Worm (Caenorhabditis elegans): ENCODE results near the gene F56D2.8.
A peak's percentile ranks its signal among the peaks of the same experiment; 100 is the strongest.

Gene F56D2.8

ce11 chrIII:5586925-5587324 lies 4.3 kb upstream of the F56D2.8 start, which contains the start of gene F56D2.2:
F56D2.2 (plus strand) TSS chrIII:5587263.
- TF ChIP-seq skn-1 (tag; optimal IDR thresholded peaks at IDR 0.05) (no peak), ztf-11 (tag; optimal IDR thresholded peaks at IDR 0.05) (no peak), unc-39 (tag; optimal IDR thresholded peaks at IDR 0.05) (no peak), nhr-11 (tag; optimal IDR thresholded peaks at IDR 0.05) (no peak), sma-3 (GFP tag; optimal IDR thresholded peaks at IDR 0.05) (no peak), mdl-1 (tag; optimal IDR thresholded peaks at IDR 0.05) (no peak), lsy-2 (tag; optimal IDR thresholded peaks at IDR 0.05) (peak in 1 of 2 experiments; percentile 35), zag-1 (tag; optimal IDR thresholded peaks at IDR 0.05) (no peak), lin-13 (GFP tag; optimal IDR thresholded peaks at IDR 0.05) (no peak), ama-1 (optimal IDR thresholded peaks at IDR 0.05) (no peak), blmp-1 (tag; optimal IDR thresholded peaks at IDR 0.05; ENCODE audit: insufficient read depth) (no peak), nhr-10 (tag; optimal IDR thresholded peaks at IDR 0.05) (no peak), nhr-129 (tag; optimal IDR thresholded peaks at IDR 0.05) (peak; percentile 4), nhr-25 (tag; optimal IDR thresholded peaks at IDR 0.05) (no peak), gmeb-1 (tag; optimal IDR thresholded peaks at IDR 0.05) (peak; percentile 74), C34F6.9 (tag; optimal IDR thresholded peaks at IDR 0.05) (no peak), lin-39 (tag; optimal IDR thresholded peaks at IDR 0.05) (no peak), aly-2 (tag; optimal IDR thresholded peaks at IDR 0.05) (no peak), ceh-82 (tag; optimal IDR thresholded peaks at IDR 0.05) (no peak), R02D3.7 (tag; optimal IDR thresholded peaks at IDR 0.05) (no peak), snpc-4 (tag; optimal IDR thresholded peaks at IDR 0.05) (no peak), sma-9 (GFP tag; optimal IDR thresholded peaks at IDR 0.05) (no peak), sma-9 (tag; optimal IDR thresholded peaks at IDR 0.05) (no peak), nhr-23 (tag; optimal IDR thresholded peaks at IDR 0.05) (no peak), nhr-21 (tag; optimal IDR thresholded peaks at IDR 0.05) (no peak), lin-11 (tag; optimal IDR thresholded peaks at IDR 0.05) (no peak), unc-55 (GFP tag; optimal IDR thresholded peaks at IDR 0.05) (peak; percentile 60), nhr-237 (tag; optimal IDR thresholded peaks at IDR 0.05) (no peak), peb-1 (tag; optimal IDR thresholded peaks at IDR 0.05) (no peak), Y55F3AM.14 (GFP tag; optimal IDR thresholded peaks at IDR 0.05) (no peak), F13H6.1 (tag; optimal IDR thresholded peaks at IDR 0.05) (no peak), egl-27 (tag; optimal IDR thresholded peaks at IDR 0.05) (no peak)

- TF ChIP-seq nhr-12 (tag; optimal IDR thresholded peaks at IDR 0.05): no peak
- no peak for TF ChIP-seq unc-62 (GFP tag; optimal IDR thresholded peaks at IDR 0.05)
- no peak for TF ChIP-seq nhr-77 (tag; optimal IDR thresholded peaks at IDR 0.05)
- no peak for TF ChIP-seq sma-9 (GFP tag; optimal IDR thresholded peaks at IDR 0.05)
- no peak for TF ChIP-seq sma-9 (tag; optimal IDR thresholded peaks at IDR 0.05)
- no peak for TF ChIP-seq snpc-4 (tag; optimal IDR thresholded peaks at IDR 0.05)
- no peak for TF ChIP-seq mab-5 (tag; optimal IDR thresholded peaks at IDR 0.05)
- TF ChIP-seq peb-1 (tag; optimal IDR thresholded peaks at IDR 0.05): no peak
- no peak for TF ChIP-seq alr-1 (tag; optimal IDR thresholded peaks at IDR 0.05)
- TF ChIP-seq sma-3 (GFP tag; optimal IDR thresholded peaks at IDR 0.05): no peak
- TF ChIP-seq ceh-16 (tag; optimal IDR thresholded peaks at IDR 0.05): no peak
- TF ChIP-seq Y55F3AM.14 (GFP tag; optimal IDR thresholded peaks at IDR 0.05): no peak
- TF ChIP-seq lin-39 (tag; optimal IDR thresholded peaks at IDR 0.05): no peak
- no peak for TF ChIP-seq nhr-129 (tag; optimal IDR thresholded peaks at IDR 0.05)
- TF ChIP-seq unc-55 (GFP tag; optimal IDR thresholded peaks at IDR 0.05): no peak
- no peak for TF ChIP-seq ama-1 (optimal IDR thresholded peaks at IDR 0.05)
- TF ChIP-seq elt-1 (tag; optimal IDR thresholded peaks at IDR 0.05): no peak
- no peak for TF ChIP-seq nhr-10 (tag; optimal IDR thresholded peaks at IDR 0.05)
These were observed 3.0 kb upstream of the F56D2.8 start for ce11 chrIII:5585711-5586110.

ce11 chrIII:5584647-5585046 lies 2.0 kb upstream of the F56D2.8 start, which contains the start of gene F56D2.3:
F56D2.3 (plus strand) TSS chrIII:5584947.
- TF ChIP-seq ama-1 (optimal IDR thresholded peaks at IDR 0.05): no peak
- no peak for TF ChIP-seq unc-39 (tag; optimal IDR thresholded peaks at IDR 0.05)
- no peak for TF ChIP-seq nhr-77 (tag; optimal IDR thresholded peaks at IDR 0.05)
- TF ChIP-seq nhr-12 (tag; optimal IDR thresholded peaks at IDR 0.05): no peak

DNA sequence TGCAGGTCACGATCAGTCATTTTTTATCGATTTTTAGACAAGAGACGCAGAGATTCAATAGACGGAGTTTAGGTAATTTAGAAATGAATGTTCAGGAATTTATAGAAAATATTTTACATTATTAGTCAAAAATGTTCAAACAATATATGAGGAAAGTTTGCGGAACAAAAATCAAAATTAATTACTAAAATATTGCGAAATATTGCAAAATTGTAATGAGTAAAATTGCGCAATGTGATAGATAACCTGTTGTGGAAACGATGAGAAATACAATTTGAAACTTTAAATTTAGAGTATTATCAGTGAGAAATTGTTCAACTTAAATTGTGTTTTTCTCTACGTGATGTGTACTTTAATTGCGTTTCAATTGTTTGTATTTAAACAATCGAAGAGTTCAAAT lies 1.6 kb downstream of the F56D2.8 start, which contains the start of gene F56D2.5:
TSS of gene F56D2.5 (minus strand) at position 371 of the 400 bp plus-strand sequence.
- TF ChIP-seq nhr-129 (tag; optimal IDR thresholded peaks at IDR 0.05) (peak; percentile 98), lin-39 (tag; optimal IDR thresholded peaks at IDR 0.05) (no peak), aly-2 (tag; optimal IDR thresholded peaks at IDR 0.05) (no peak), nhr-23 (tag; optimal IDR thresholded peaks at IDR 0.05) (no peak), fos-1 (tag; optimal IDR thresholded peaks at IDR 0.05) (peak; percentile 8)
